Worm (Caenorhabditis elegans) whole organism, L2 larva: ENCODE data around the gene srh-297.

Source experiments
- C34F6.9 ChIP-seq: fragments of 150-350 bp; optimal IDR thresholded peaks from 2 replicates; lab custom pipeline; 2014; ENCODE audit warnings: missing biosample characterization, missing genetic modification characterization
- F13H6.1 ChIP-seq: sonication (generic microtip); optimal IDR thresholded peaks from 2 replicates; lab custom pipeline; 2016; ENCODE audit warnings: missing genetic modification characterization, missing compliant biosample characterization
- Y55F3AM.14 ChIP-seq: fragments of 200-800 bp; sonication (Bioruptor generic); optimal IDR thresholded peaks from 2 replicates; lab custom pipeline; 2018; ENCODE audit warnings: mild to moderate bottlenecking, missing genetic modification characterization, missing compliant biosample characterization
- aly-2 ChIP-seq: fragments of 150-350 bp; optimal IDR thresholded peaks from 2 replicates; lab custom pipeline; 2014; ENCODE audit warnings: missing biosample characterization, missing genetic modification characterization
- ceh-16 ChIP-seq: fragments of 150-350 bp; optimal IDR thresholded peaks from 2 replicates; lab custom pipeline; 2014; ENCODE audit warnings: missing biosample characterization, missing genetic modification characterization
- crh-2 ChIP-seq: sonication (generic microtip); optimal IDR thresholded peaks from 2 replicates; lab custom pipeline; 2017; ENCODE audit warnings: missing biosample characterization, missing genetic modification characterization
- dmd-4 ChIP-seq: sonication (generic microtip); optimal IDR thresholded peaks from 2 replicates; lab custom pipeline; 2017; ENCODE audit warnings: missing biosample characterization, missing genetic modification characterization
- egl-27 ChIP-seq: sonication (generic microtip); optimal IDR thresholded peaks from 3 replicates; lab custom pipeline; 2017; ENCODE audit warnings: missing biosample characterization, missing genetic modification reagents, missing genetic modification characterization
- elt-3 ChIP-seq: sonication (generic microtip); optimal IDR thresholded peaks from 2 replicates; lab custom pipeline; 2017; ENCODE audit warnings: missing biosample characterization, missing genetic modification characterization
- fos-1 ChIP-seq: fragments of 150-350 bp; optimal IDR thresholded peaks from 2 replicates; lab custom pipeline; 2014; ENCODE audit warnings: missing biosample characterization, missing genetic modification characterization
- gmeb-1 ChIP-seq: fragments of 150-350 bp; optimal IDR thresholded peaks from 2 replicates; lab custom pipeline; 2014; ENCODE audit warnings: missing biosample characterization, missing genetic modification characterization
- lin-11 ChIP-seq: fragments of 150-350 bp; sonication (generic microtip); optimal IDR thresholded peaks from 2 replicates; lab custom pipeline; 2014; ENCODE audit warnings: missing biosample characterization, missing genetic modification characterization, inconsistent platforms, mixed read lengths
- lin-13 ChIP-seq: fragments of 150-350 bp; optimal IDR thresholded peaks from 2 replicates; lab custom pipeline; 2014; ENCODE audit warnings: missing biosample characterization, missing genetic modification reagents, missing genetic modification characterization
- lsy-2 ChIP-seq, 2 experiments: fragments of 150-350 bp in 1 of 2; sonication (generic microtip) in 1 of 2; optimal IDR thresholded peaks; 2 replicates each; lab custom pipeline; 2014 to 2017; ENCODE audit warnings: missing biosample characterization in 2 of 2, missing genetic modification characterization in 2 of 2
- mbf-1 ChIP-seq: sonication (generic microtip); optimal IDR thresholded peaks from 2 replicates; lab custom pipeline; 2017; ENCODE audit warnings: missing biosample characterization, missing genetic modification characterization
- mdl-1 ChIP-seq, 2 experiments: fragments of 150-350 bp in 1 of 2; sonication (generic microtip) in 1 of 2; optimal IDR thresholded peaks; 2 replicates each; lab custom pipeline; 2017; ENCODE audit warnings: missing biosample characterization in 2 of 2, missing genetic modification characterization in 2 of 2
- nhr-10 ChIP-seq: sonication (generic microtip); optimal IDR thresholded peaks from 2 replicates; lab custom pipeline; 2017; ENCODE audit warnings: missing biosample characterization, missing genetic modification characterization
- nhr-11 ChIP-seq: fragments of 150-350 bp; optimal IDR thresholded peaks from 2 replicates; lab custom pipeline; 2014; ENCODE audit warnings: missing biosample characterization, missing genetic modification characterization
- nhr-129 ChIP-seq: fragments of 150-350 bp; optimal IDR thresholded peaks from 2 replicates; lab custom pipeline; 2014; ENCODE audit warnings: missing biosample characterization, missing genetic modification characterization
- nhr-23 ChIP-seq: fragments of 150-350 bp; optimal IDR thresholded peaks from 2 replicates; lab custom pipeline; 2014; ENCODE audit warnings: missing biosample characterization, missing genetic modification reagents, missing genetic modification characterization
- nhr-25 ChIP-seq: fragments of 150-350 bp; sonication (generic microtip); optimal IDR thresholded peaks from 3 replicates; lab custom pipeline; 2014; ENCODE audit warnings: missing biosample characterization, missing genetic modification characterization
- nhr-6 ChIP-seq: fragments of 150-350 bp; optimal IDR thresholded peaks from 2 replicates; lab custom pipeline; 2014; ENCODE audit warnings: missing biosample characterization, missing genetic modification characterization
- nhr-77 ChIP-seq: fragments of 150-350 bp; optimal IDR thresholded peaks from 2 replicates; lab custom pipeline; 2014; ENCODE audit warnings: missing biosample characterization, missing genetic modification characterization
- peb-1 ChIP-seq: fragments of 150-350 bp; optimal IDR thresholded peaks from 2 replicates; lab custom pipeline; 2014; ENCODE audit warnings: missing biosample characterization, missing genetic modification characterization
- sma-3 ChIP-seq: sonication (generic microtip); optimal IDR thresholded peaks from 2 replicates; lab custom pipeline; 2016; ENCODE audit warnings: missing genetic modification reagents, missing genetic modification characterization, missing compliant biosample characterization
- sma-9 ChIP-seq, 2 experiments: fragments of 150-350 bp in 1 of 2; sonication (generic microtip) in 1 of 2; optimal IDR thresholded peaks; 2 replicates each; lab custom pipeline; 2014 to 2016; ENCODE audit warnings: missing genetic modification characterization in 2 of 2, mild to moderate bottlenecking in 1 of 2, missing biosample characterization in 1 of 2, missing compliant biosample characterization in 1 of 2, missing genetic modification reagents in 1 of 2, moderate library complexity in 1 of 2
- snpc-4 ChIP-seq: fragments of 150-350 bp; optimal IDR thresholded peaks from 2 replicates; lab custom pipeline; 2014; ENCODE audit warnings: missing biosample characterization, missing genetic modification characterization
- unc-55 ChIP-seq: fragments of 150-350 bp; sonication (generic microtip); optimal IDR thresholded peaks from 3 replicates; lab custom pipeline; 2014; ENCODE audit warnings: missing biosample characterization, missing genetic modification reagents, missing genetic modification characterization
- unc-62 ChIP-seq: fragments of 150-350 bp; optimal IDR thresholded peaks from 2 replicates; lab custom pipeline; 2014; ENCODE audit warnings: missing biosample characterization, missing genetic modification reagents, missing genetic modification characterization
- zag-1 ChIP-seq: fragments of 150-350 bp; optimal IDR thresholded peaks from 2 replicates; lab custom pipeline; 2014; ENCODE audit warnings: missing biosample characterization, missing genetic modification characterization
- ztf-1 ChIP-seq: fragments of 200-800 bp; sonication (Bioruptor generic); conservative IDR thresholded peaks from 2 replicates; pipeline ENCODE4 v1.3.6; 2022; ENCODE audit warnings: missing genetic modification characterization, missing compliant biosample characterization
- ztf-11 ChIP-seq: sonication (generic microtip); optimal IDR thresholded peaks from 2 replicates; lab custom pipeline; 2017; ENCODE audit warnings: missing biosample characterization, missing genetic modification characterization
- ztf-4 ChIP-seq: fragments of 150-350 bp; optimal IDR thresholded peaks from 2 replicates; lab custom pipeline; 2014; ENCODE audit warnings: missing biosample characterization, missing genetic modification characterization

The srh-297 gene

ce11 chrII:3250195-3250594 lies 19.9 kb upstream of the srh-297 start:
- TF ChIP-seq nhr-23 (tag; lab: Kevin White, UChicago) (no peak), sma-9 (GFP tag; optimal IDR thresholded peaks at IDR 0.05; lab: Kevin White, UChicago) (no peak), sma-9 (tag; optimal IDR thresholded peaks at IDR 0.05; lab: Kevin White, UChicago) (no peak), Y55F3AM.14 (GFP tag; lab: Kevin White, UChicago) (no peak), F13H6.1 (tag; lab: Kevin White, UChicago) (no peak), peb-1 (no peak), ceh-16 (no peak), nhr-11 (tag; lab: Kevin White, UChicago) (no peak), ztf-1 (GFP tag; lab: Robert Waterston, UW) (no peak), nhr-129 (no peak), unc-55 (GFP tag; lab: Kevin White, UChicago) (no peak), nhr-77 (no peak), elt-3 (tag; lab: Kevin White, UChicago) (no peak), egl-27 (tag; lab: Kevin White, UChicago) (no peak), nhr-10 (no peak), crh-2 (tag; lab: Kevin White, UChicago) (no peak)

ce11 chrII:3249406-3249805 lies 19.1 kb upstream of the srh-297 start, which contains the start of gene clec-124:
clec-124 (plus strand) TSS chrII:3249706.
- TF ChIP-seq nhr-25 (no peak), mdl-1 (tag; optimal IDR thresholded peaks at IDR 0.05; lab: Kevin White, UChicago) (no peak), Y55F3AM.14 (GFP tag; lab: Kevin White, UChicago) (no peak), snpc-4 (tag; lab: Kevin White, UChicago) (no peak), fos-1 (tag; lab: Kevin White, UChicago) (no peak), ztf-4 (tag; lab: Kevin White, UChicago) (no peak), egl-27 (tag; lab: Kevin White, UChicago) (no peak), nhr-23 (tag; lab: Kevin White, UChicago) (no peak), lin-13 (GFP tag; lab: Kevin White, UChicago) (no peak), sma-3 (no peak), dmd-4 (no peak), nhr-77 (no peak), lsy-2 (tag; optimal IDR thresholded peaks at IDR 0.05; lab: Kevin White, UChicago) (no peak), gmeb-1 (tag; lab: Kevin White, UChicago) (no peak), F13H6.1 (tag; lab: Kevin White, UChicago) (no peak), sma-9 (GFP tag; optimal IDR thresholded peaks at IDR 0.05; lab: Kevin White, UChicago) (no peak), sma-9 (tag; optimal IDR thresholded peaks at IDR 0.05; lab: Kevin White, UChicago) (no peak), C34F6.9 (tag; lab: Kevin White, UChicago) (no peak), nhr-129 (no peak)

DNA sequence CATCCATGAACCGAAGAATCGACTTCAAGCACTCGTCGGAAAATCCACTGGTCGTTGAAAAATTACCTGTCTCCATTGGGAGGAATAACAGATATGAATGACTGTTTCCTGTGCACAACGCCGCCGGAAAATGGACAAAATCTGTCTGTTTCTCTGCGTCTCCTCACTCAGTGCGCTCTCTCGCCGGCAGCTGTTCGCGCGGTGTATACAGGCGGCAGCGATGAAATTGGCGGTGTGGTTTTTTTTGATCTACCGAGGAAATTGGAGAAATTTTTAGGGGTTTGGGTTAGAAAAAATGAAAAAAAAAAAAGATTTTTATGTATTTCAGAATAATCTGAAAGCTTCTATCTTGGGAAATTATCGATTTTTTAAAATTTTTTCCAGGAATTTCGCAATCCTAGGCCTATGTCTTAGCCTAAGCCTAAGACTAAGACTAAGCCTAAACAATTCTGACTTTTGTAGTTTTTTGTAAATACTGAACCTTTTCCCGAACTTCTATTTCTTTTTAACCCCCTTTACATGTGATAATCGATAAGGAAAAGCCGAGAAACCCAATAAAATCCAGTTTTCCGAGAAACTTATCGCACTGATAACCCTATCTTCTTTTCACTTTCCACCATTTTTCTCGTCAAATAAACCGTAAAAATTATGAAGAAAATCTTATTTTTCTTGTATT lies 17.9 kb upstream of the srh-297 start, which contains the start of the genes fbxc-50 and C17F4.2:
TSS of gene fbxc-50 (minus strand) at position 81 of the 676 bp plus-strand sequence.
TSS of gene C17F4.2 (plus strand) at position 626 of the 676 bp plus-strand sequence.
- TF ChIP-seq aly-2 (no peak), egl-27 (tag; lab: Kevin White, UChicago) (no peak)

DNA sequence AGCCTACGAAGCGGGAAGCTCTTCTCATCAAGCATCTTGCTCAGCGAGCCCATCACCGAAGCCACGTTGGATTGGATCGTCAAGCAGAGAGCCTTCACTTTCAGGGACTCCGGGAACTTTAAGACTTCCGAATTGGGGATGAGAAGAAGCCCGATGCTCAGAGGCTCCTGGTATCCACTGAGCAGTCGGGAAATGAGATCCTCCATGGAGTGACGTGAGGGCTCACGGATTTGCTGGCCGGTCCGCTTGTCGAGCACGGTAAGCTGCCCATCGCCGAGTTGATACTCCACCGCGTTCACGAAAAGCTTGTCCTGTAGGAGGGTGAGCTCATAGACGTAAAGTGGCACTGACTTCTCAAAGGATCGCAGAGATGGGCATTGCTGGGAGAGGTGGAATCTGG lies 17.2 kb upstream of the srh-297 start:
- TF ChIP-seq mbf-1 (tag; lab: Kevin White, UChicago) (no peak), zag-1 (tag; lab: Kevin White, UChicago) (no peak), ztf-11 (tag; lab: Kevin White, UChicago) (no peak), fos-1 (tag; lab: Kevin White, UChicago) (no peak), lin-11 (tag; lab: Kevin White, UChicago) (no peak), lsy-2 (tag; optimal IDR thresholded peaks at IDR 0.05; lab: Kevin White, UChicago) (no peak), unc-62 (GFP tag; lab: Kevin White, UChicago) (no peak), snpc-4 (tag; lab: Kevin White, UChicago) (no peak), unc-55 (GFP tag; lab: Kevin White, UChicago) (no peak), dmd-4 (no peak), nhr-6 (tag; lab: Kevin White, UChicago) (no peak), lin-13 (GFP tag; lab: Kevin White, UChicago) (no peak), nhr-129 (no peak)
- TF ChIP-seq, all 48 proteins: peak for 0
